Fruit fly (Drosophila melanogaster): ENCODE measurements around the gene Hsdl2.

- TF ChIP-seq CG9948 (tag; optimal IDR thresholded peaks at IDR 0.05) (peak; percentile 76), CG14655 (GFP tag; optimal IDR thresholded peaks at IDR 0.05) (no peak), CG13204 (GFP tag; optimal IDR thresholded peaks at IDR 0.05) (no peak), gl (tag; optimal IDR thresholded peaks at IDR 0.05) (no peak), EcR (GFP tag; optimal IDR thresholded peaks at IDR 0.05) (no peak), Ets98B (GFP tag; IDR thresholded peaks at IDR 0.05) (peak; percentile 87), D1 (tag; optimal IDR thresholded peaks at IDR 0.05) (no peak), CG17806 (tag; optimal IDR thresholded peaks at IDR 0.05) (peak; percentile 67), CG8301 (tag; optimal IDR thresholded peaks at IDR 0.05) (peak; percentile 47), CG10348 (GFP tag; IDR thresholded peaks at IDR 0.05) (no peak), fd96Ca (GFP tag; IDR thresholded peaks at IDR 0.05) (peak; percentile 82)
Observed at dm6 chr3R:27706581-27707181, 29.4 kb downstream of the Hsdl2 start, which contains the start of the genes CROT and CG12877.
